Fruit fly (Drosophila melanogaster) whole organism, embryonic: ENCODE measurements around the gene Cyp6v1.
"Not testable (repeated sequence)": the region's sequence is repeated elsewhere in the genome, so short reads cannot be mapped to it uniquely, and the experiment has no call there.

ENCODE experiments used
- CG10543 ChIP-seq: fragments of 200-800 bp; sonication (Bioruptor generic); optimal IDR thresholded peaks from 3 replicates; lab custom pipeline; 2017; ENCODE audit warnings: missing biosample characterization, mild to moderate bottlenecking, missing genetic modification characterization, moderate library complexity
- CG12219 ChIP-seq: fragments of 200-800 bp; sonication (Bioruptor generic); optimal IDR thresholded peaks from 3 replicates; lab custom pipeline; 2018; ENCODE audit warnings: missing biosample characterization, mild to moderate bottlenecking, missing genetic modification characterization
- CG17361 ChIP-seq: fragments of 200-800 bp; sonication (Bioruptor generic); IDR thresholded peaks from 3 replicates; pipeline ENCODE4 v1.3.6; 2022; ENCODE audit warnings: missing biosample characterization, missing genetic modification characterization
- CG1832 ChIP-seq: fragments of 200-800 bp; sonication (Bioruptor generic); optimal IDR thresholded peaks from 2 replicates; lab custom pipeline; 2017; ENCODE audit warnings: missing biosample characterization, mild to moderate bottlenecking, missing genetic modification characterization, inconsistent platforms
- CG8359 ChIP-seq: fragments of 200-800 bp; sonication (Bioruptor generic); optimal IDR thresholded peaks from 2 replicates; lab custom pipeline; 2017; ENCODE audit warnings: missing biosample characterization, mild to moderate bottlenecking, missing genetic modification characterization, borderline replicate concordance
- CTCF ChIP-seq: fragments of 200-800 bp; sonication (Bioruptor generic); optimal IDR thresholded peaks from 2 replicates; lab custom pipeline; 2017; ENCODE audit warnings: missing biosample characterization, mild to moderate bottlenecking, missing genetic modification characterization, moderate library complexity
- Hand ChIP-seq: fragments of 200-800 bp; sonication (Bioruptor generic); optimal IDR thresholded peaks from 2 replicates; lab custom pipeline; 2017; ENCODE audit warnings: mild to moderate bottlenecking, missing biosample characterization, missing genetic modification reagents, missing genetic modification characterization
- Hmr ChIP-seq: fragments of 200-800 bp; sonication (Bioruptor generic); optimal IDR thresholded peaks from 3 replicates; lab custom pipeline; 2017; ENCODE audit warnings: mild to moderate bottlenecking, missing biosample characterization, missing genetic modification reagents, missing genetic modification characterization
- Xrp1 ChIP-seq: fragments of 200-800 bp; sonication (Bioruptor generic); IDR thresholded peaks from 2 replicates; pipeline ENCODE4 v1.3.6; 2022; ENCODE audit warnings: missing biosample characterization, missing genetic modification characterization
- ato ChIP-seq: fragments of 200-800 bp; sonication (Bioruptor generic); IDR thresholded peaks from 2 replicates; pipeline ENCODE4 v1.3.6; 2022; ENCODE audit warnings: missing biosample characterization, missing genetic modification characterization; ENCODE audit not compliant: partially characterized antibody
- esg ChIP-seq: fragments of 200-800 bp; sonication (Bioruptor generic); conservative IDR thresholded peaks from 2 replicates; pipeline ENCODE4 v1.3.6; 2022; ENCODE audit warnings: missing biosample characterization, missing genetic modification characterization
- rib ChIP-seq: fragments of 200-800 bp; sonication (Bioruptor generic); IDR thresholded peaks from 2 replicates; pipeline ENCODE4 v1.3.6; 2022; ENCODE audit warnings: missing biosample characterization, missing genetic modification characterization
- unpg ChIP-seq: fragments of 200-800 bp; sonication (Bioruptor generic); optimal IDR thresholded peaks from 3 replicates; lab custom pipeline; 2018; ENCODE audit warnings: missing biosample characterization, mild to moderate bottlenecking, missing genetic modification characterization, moderate library complexity

dm6 chrX:20676963-20677362, 20.0 kb downstream of the Cyp6v1 start, which contains the start of gene hydra:
- not testable (repeated sequence) for TF ChIP-seq esg (GFP tag; lab: Robert Waterston, UW); Hmr (GFP tag; lab: Kevin White, UChicago); CG12219; rib (GFP tag; lab: Robert Waterston, UW); CG1832; ato (GFP tag; lab: Robert Waterston, UW); CG8359 (GFP tag; lab: Kevin White, UChicago); Hand (GFP tag; lab: Kevin White, UChicago); Xrp1 (GFP tag; lab: Robert Waterston, UW); CG10543 (GFP tag; lab: Kevin White, UChicago); CG17361 (GFP tag; lab: Robert Waterston, UW); CTCF (GFP tag; lab: Kevin White, UChicago); unpg (GFP tag; lab: Kevin White, UChicago)
